Fruit fly (Drosophila melanogaster) whole organism, embryonic: ENCODE results near the gene drongo.
A peak's percentile ranks its signal among the peaks of the same experiment; 100 is the strongest.

ENCODE experiments used
- Awh ChIP-seq: fragments of 200-800 bp; sonication (Bioruptor generic); IDR thresholded peaks from 2 replicates; pipeline ENCODE4, ENCODE4 v1.3.6; 2022; ENCODE audit warnings: missing biosample characterization, missing genetic modification characterization
- Bgb ChIP-seq: fragments of 200-800 bp; sonication (Bioruptor generic); IDR thresholded peaks from 2 replicates; pipeline ENCODE4 v1.3.6; 2022; ENCODE audit warnings: missing biosample characterization, missing genetic modification characterization; ENCODE audit not compliant: partially characterized antibody
- BtbVII ChIP-seq: fragments of 200-800 bp; sonication (Bioruptor generic); optimal IDR thresholded peaks from 3 replicates; lab custom pipeline; 2017; ENCODE audit warnings: missing biosample characterization, mild to moderate bottlenecking, missing genetic modification characterization
- C15 ChIP-seq: fragments of 200-800 bp; sonication (Bioruptor generic); IDR thresholded peaks from 3 replicates; pipeline ENCODE4 v1.3.6; 2022; ENCODE audit warnings: missing biosample characterization, missing genetic modification characterization
- CG11504 ChIP-seq: fragments of 200-800 bp; sonication (Bioruptor generic); optimal IDR thresholded peaks from 3 replicates; lab custom pipeline; 2019; ENCODE audit warnings: missing biosample characterization, mild to moderate bottlenecking, missing genetic modification characterization, moderate library complexity
- CG11696 ChIP-seq: fragments of 200-800 bp; sonication (Bioruptor generic); IDR thresholded peaks from 2 replicates; pipeline ENCODE4 v1.3.6; 2022; ENCODE audit warnings: missing biosample characterization, missing genetic modification characterization
- CG12299 ChIP-seq: fragments of 200-800 bp; sonication (Bioruptor generic); optimal IDR thresholded peaks from 2 replicates; lab custom pipeline; 2018; ENCODE audit warnings: missing biosample characterization, mild to moderate bottlenecking, missing genetic modification characterization
- CG12659 ChIP-seq: fragments of 200-800 bp; sonication (Bioruptor generic); optimal IDR thresholded peaks from 3 replicates; lab custom pipeline; 2017; ENCODE audit warnings: mild to moderate bottlenecking, missing biosample characterization, missing genetic modification reagents, missing genetic modification characterization
- CG1603 ChIP-seq: fragments of 200-800 bp; sonication (Bioruptor generic); optimal IDR thresholded peaks from 2 replicates; lab custom pipeline; 2019; ENCODE audit warnings: missing biosample characterization, mild to moderate bottlenecking, missing genetic modification characterization, moderate library complexity
- CG2889 ChIP-seq: fragments of 200-800 bp; sonication (Bioruptor generic); IDR thresholded peaks from 3 replicates; pipeline ENCODE4 v1.3.6; 2022; ENCODE audit warnings: missing biosample characterization, missing genetic modification characterization
- CG30403 ChIP-seq: fragments of 200-800 bp; sonication (Bioruptor generic); optimal IDR thresholded peaks from 3 replicates; lab custom pipeline; 2016; ENCODE audit warnings: missing biosample characterization, missing genetic modification characterization
- CG32532 ChIP-seq: fragments of 200-800 bp; sonication (Bioruptor generic); IDR thresholded peaks from 2 replicates; pipeline ENCODE4 v1.3.6; 2022; ENCODE audit warnings: missing biosample characterization, missing genetic modification characterization
- CG34224 ChIP-seq: fragments of 200-800 bp; sonication (Bioruptor generic); IDR thresholded peaks from 3 replicates; pipeline ENCODE4 v1.3.6; 2022; ENCODE audit warnings: missing biosample characterization, missing genetic modification characterization; ENCODE audit not compliant: partially characterized antibody
- CG34376 ChIP-seq: fragments of 200-800 bp; sonication (Bioruptor generic); optimal IDR thresholded peaks from 2 replicates; lab custom pipeline; 2018; ENCODE audit warnings: missing biosample characterization, mild to moderate bottlenecking, missing genetic modification characterization
- CG34422 ChIP-seq: fragments of 200-800 bp; sonication (Bioruptor generic); IDR thresholded peaks from 3 replicates; pipeline ENCODE4 v1.3.6; 2022; ENCODE audit warnings: missing biosample characterization, missing genetic modification characterization
- CG3995 ChIP-seq: fragments of 200-800 bp; sonication (Bioruptor generic); optimal IDR thresholded peaks from 3 replicates; lab custom pipeline; 2016; ENCODE audit warnings: missing biosample characterization, missing genetic modification characterization
- CG4328 ChIP-seq: fragments of 200-800 bp; sonication (Bioruptor generic); optimal IDR thresholded peaks from 3 replicates; lab custom pipeline; 2017; ENCODE audit warnings: missing biosample characterization, missing genetic modification reagents, missing genetic modification characterization
- CG9932 ChIP-seq: fragments of 200-800 bp; sonication (Bioruptor generic); IDR thresholded peaks from 2 replicates; pipeline ENCODE4 v1.3.6; 2022; ENCODE audit warnings: missing biosample characterization, missing genetic modification characterization
- Deaf1 ChIP-seq: fragments of 200-800 bp; optimal IDR thresholded peaks from 3 replicates; lab custom pipeline; 2019; ENCODE audit warnings: missing biosample characterization, mild to moderate bottlenecking, missing genetic modification characterization, moderate library complexity
- Dfd ChIP-seq, 2 experiments: fragments of >200 bp; optimal IDR thresholded peaks; 2 replicates each; lab custom pipeline; 2017; ENCODE audit warnings: missing biosample characterization in 2 of 2, missing genetic modification characterization in 2 of 2
- Gug ChIP-seq: fragments of 200-800 bp; sonication (Bioruptor generic); IDR thresholded peaks from 4 replicates; pipeline ENCODE4 v1.3.6; 2022; ENCODE audit warnings: missing biosample characterization, missing genetic modification characterization
- Meics ChIP-seq: fragments of 200-800 bp; sonication (Bioruptor generic); optimal IDR thresholded peaks from 2 replicates; lab custom pipeline; 2017; ENCODE audit warnings: missing biosample characterization, mild to moderate bottlenecking, missing genetic modification characterization
- Mes4 ChIP-seq: fragments of 200-800 bp; sonication (Bioruptor generic); optimal IDR thresholded peaks from 2 replicates; lab custom pipeline; 2016; ENCODE audit warnings: missing biosample characterization, missing genetic modification characterization
- Oaz ChIP-seq: fragments of 200-800 bp; sonication (Bioruptor generic); IDR thresholded peaks from 2 replicates; pipeline ENCODE4 v1.3.6; 2022; ENCODE audit warnings: missing biosample characterization, missing genetic modification characterization
- Ravus ChIP-seq: fragments of 200-800 bp; sonication (Bioruptor generic); IDR thresholded peaks from 2 replicates; pipeline ENCODE4 v1.3.6; 2022; ENCODE audit warnings: missing biosample characterization, missing genetic modification characterization
- Scr ChIP-seq: fragments of 200-800 bp; sonication (Bioruptor generic); IDR thresholded peaks from 2 replicates; pipeline ENCODE4 v1.3.6; 2022; ENCODE audit warnings: missing biosample characterization, missing genetic modification characterization; ENCODE audit not compliant: partially characterized antibody
- Sox100B ChIP-seq: fragments of 200-800 bp; sonication (Bioruptor generic); optimal IDR thresholded peaks from 3 replicates; lab custom pipeline; 2018; ENCODE audit warnings: missing biosample characterization, mild to moderate bottlenecking, missing genetic modification characterization
- Vsx1 ChIP-seq: fragments of 200-800 bp; sonication (Bioruptor generic); optimal IDR thresholded peaks from 2 replicates; lab custom pipeline; 2017; ENCODE audit warnings: missing biosample characterization, mild to moderate bottlenecking, missing genetic modification characterization, missing genetic modification reagents
- al ChIP-seq: fragments of 200-800 bp; sonication (Bioruptor generic); IDR thresholded peaks from 2 replicates; pipeline ENCODE4 v1.3.6; 2022; ENCODE audit warnings: missing biosample characterization, missing genetic modification characterization
- amos ChIP-seq: fragments of 200-800 bp; sonication (Bioruptor generic); IDR thresholded peaks from 2 replicates; pipeline ENCODE4 v1.3.6; 2022; ENCODE audit warnings: missing biosample characterization, missing genetic modification characterization; ENCODE audit not compliant: partially characterized antibody
- ato ChIP-seq: fragments of 200-800 bp; sonication (Bioruptor generic); IDR thresholded peaks from 2 replicates; pipeline ENCODE4 v1.3.6; 2022; ENCODE audit warnings: missing biosample characterization, missing genetic modification characterization; ENCODE audit not compliant: partially characterized antibody
- bab2 ChIP-seq: fragments of 200-800 bp; sonication (Bioruptor generic); optimal IDR thresholded peaks from 2 replicates; lab custom pipeline; 2016; ENCODE audit warnings: missing biosample characterization, missing genetic modification characterization
- bbx ChIP-seq: fragments of 200-800 bp; sonication (Bioruptor generic); IDR thresholded peaks from 2 replicates; pipeline ENCODE4 v1.3.6; 2022; ENCODE audit warnings: missing biosample characterization, missing genetic modification characterization; ENCODE audit not compliant: partially characterized antibody
- bowl ChIP-seq: fragments of 200-800 bp; sonication (Bioruptor generic); IDR thresholded peaks from 2 replicates; pipeline ENCODE4 v1.3.6; 2022; ENCODE audit warnings: missing biosample characterization, missing genetic modification characterization
- fd64A ChIP-seq: fragments of 200-800 bp; sonication (Bioruptor generic); optimal IDR thresholded peaks from 3 replicates; lab custom pipeline; 2018; ENCODE audit warnings: missing biosample characterization, mild to moderate bottlenecking, missing genetic modification characterization
- grau ChIP-seq: fragments of 200-800 bp; optimal IDR thresholded peaks from 3 replicates; lab custom pipeline; 2019; ENCODE audit warnings: missing biosample characterization, mild to moderate bottlenecking, missing genetic modification characterization, moderate library complexity
- ham ChIP-seq: fragments of 200-800 bp; sonication (Bioruptor generic); IDR thresholded peaks from 2 replicates; pipeline ENCODE4 v1.3.6; 2022; ENCODE audit warnings: missing biosample characterization, missing genetic modification characterization
- hb ChIP-seq: fragments of 200-800 bp; sonication (Bioruptor generic); IDR thresholded peaks from 3 replicates; pipeline ENCODE4 v1.3.6; 2022; ENCODE audit warnings: missing biosample characterization, missing genetic modification characterization; ENCODE audit not compliant: partially characterized antibody
- kay ChIP-seq: fragments of 200-800 bp; sonication (Bioruptor generic); optimal IDR thresholded peaks from 2 replicates; lab custom pipeline; 2016; ENCODE audit warnings: missing biosample characterization, missing genetic modification characterization
- lab ChIP-seq: fragments of 200-800 bp; sonication (Bioruptor generic); optimal IDR thresholded peaks from 3 replicates; lab custom pipeline; 2017; ENCODE audit warnings: missing biosample characterization, missing genetic modification characterization, mild to moderate bottlenecking, moderate library complexity, missing genetic modification reagents
- onecut ChIP-seq: fragments of 200-800 bp; sonication (Bioruptor generic); IDR thresholded peaks from 2 replicates; pipeline ENCODE4 v1.3.6; 2022; ENCODE audit warnings: missing biosample characterization, missing genetic modification characterization
- p53 ChIP-seq: fragments of 200-800 bp; sonication (Bioruptor generic); optimal IDR thresholded peaks from 2 replicates; lab custom pipeline; 2016; ENCODE audit warnings: missing biosample characterization, missing genetic modification characterization
- ro ChIP-seq: fragments of 200-800 bp; sonication (Bioruptor generic); IDR thresholded peaks from 2 replicates; pipeline ENCODE4 v1.3.6; 2022; ENCODE audit warnings: missing biosample characterization, missing genetic modification characterization
- slp2 ChIP-seq: fragments of 200-800 bp; sonication (Bioruptor generic); optimal IDR thresholded peaks from 2 replicates; lab custom pipeline; 2016; ENCODE audit warnings: missing biosample characterization, missing genetic modification characterization
- sqz ChIP-seq: fragments of 200-800 bp; sonication (Bioruptor generic); optimal IDR thresholded peaks from 3 replicates; lab custom pipeline; 2018; ENCODE audit warnings: missing biosample characterization, mild to moderate bottlenecking, missing genetic modification characterization
- stwl ChIP-seq: fragments of 200-800 bp; sonication (Bioruptor generic); optimal IDR thresholded peaks from 3 replicates; lab custom pipeline; 2018; ENCODE audit warnings: missing biosample characterization, mild to moderate bottlenecking, missing genetic modification characterization, moderate library complexity

drongo gene

dm6 chr2L:869497-870040 lies 18.7 kb upstream of the drongo start, which contains the start of gene dbe (continued):
- no peak for TF ChIP-seq kay
- no peak for TF ChIP-seq sqz (GFP tag; lab: Kevin White, UChicago)
- no peak for TF ChIP-seq al (GFP tag; lab: Robert Waterston, UW)
- peak; percentile 37 for TF ChIP-seq grau
- TF ChIP-seq CG32532, result 0 out of 2 replicates have a peak, but pooled peaks have one; percentile 18
- TF ChIP-seq Meics, result peak; percentile 5
- no peak for TF ChIP-seq CG34224 (GFP tag; lab: Robert Waterston, UW)
- no peak for TF ChIP-seq ro (GFP tag; lab: Robert Waterston, UW)
- no peak for TF ChIP-seq onecut (GFP tag; lab: Robert Waterston, UW)
- no peak for TF ChIP-seq CG12299 (tag; lab: Kevin White, UChicago)
- no peak for TF ChIP-seq Awh (GFP tag; lab: Robert Waterston, UW)
- TF ChIP-seq amos (GFP tag; lab: Robert Waterston, UW), result no peak
- TF ChIP-seq CG30403, result peak; percentile 22
- TF ChIP-seq fd64A, result no peak
- no peak for TF ChIP-seq Oaz (GFP tag; lab: Robert Waterston, UW)
- no peak for TF ChIP-seq ato (GFP tag; lab: Robert Waterston, UW)
- TF ChIP-seq CG11696 (GFP tag; lab: Robert Waterston, UW), result no peak
- TF ChIP-seq Bgb, result peak; percentile 26; the same call in 1 of the 2 replicates
- TF ChIP-seq bowl (GFP tag; lab: Robert Waterston, UW), result no peak
- TF ChIP-seq p53, result no peak
- peak; percentile 24 for TF ChIP-seq CG11504 (tag; lab: Kevin White, UChicago)
- 0 out of 3 replicates have a peak, but pooled peaks have one; percentile 30 for TF ChIP-seq CG34422
- no peak for TF ChIP-seq C15 (GFP tag; lab: Robert Waterston, UW)
- TF ChIP-seq Dfd (GFP tag; optimal IDR thresholded peaks at IDR 0.05; lab: Kevin White, UChicago), result no peak
- no peak for TF ChIP-seq bab2 (GFP tag; lab: Kevin White, UChicago)
- TF ChIP-seq Ravus (GFP tag; lab: Robert Waterston, UW), result no peak
- peak; percentile 58 for TF ChIP-seq CG9932 (GFP tag; lab: Robert Waterston, UW)
- no peak for TF ChIP-seq BtbVII
- no peak for TF ChIP-seq lab (GFP tag; lab: Kevin White, UChicago)
- no peak for TF ChIP-seq Sox100B (GFP tag; lab: Kevin White, UChicago)
- no peak for TF ChIP-seq Mes4 (GFP tag; lab: Kevin White, UChicago)
- no peak for TF ChIP-seq slp2 (GFP tag; lab: Kevin White, UChicago)
- peak; percentile 24 for TF ChIP-seq stwl (tag; lab: Kevin White, UChicago)
- no peak for TF ChIP-seq Deaf1 (tag; lab: Kevin White, UChicago)
- 0 out of 2 replicates have a peak, but pooled peaks have one; percentile 26 for TF ChIP-seq bbx
- TF ChIP-seq Vsx1, result peak; percentile 30
- TF ChIP-seq CG2889, result no peak
- peak; percentile 34 for TF ChIP-seq CG1603 (tag; lab: Kevin White, UChicago)
- TF ChIP-seq ham (GFP tag; lab: Robert Waterston, UW), result no peak
- no peak for TF ChIP-seq CG3995 (GFP tag; lab: Kevin White, UChicago)
- no peak for TF ChIP-seq Scr (GFP tag; lab: Robert Waterston, UW)
- TF ChIP-seq CG34376 (GFP tag; lab: Kevin White, UChicago), result no peak
- TF ChIP-seq Gug, result no peak
- peak; percentile 22 for TF ChIP-seq CG12659 (GFP tag; lab: Kevin White, UChicago)
- TF ChIP-seq CG4328 (GFP tag; lab: Kevin White, UChicago), result no peak
- TF ChIP-seq hb (GFP tag; lab: Robert Waterston, UW), result no peak
